Worm (Caenorhabditis elegans) whole organism, young adult: ENCODE results near the gene tsp-12.

ENCODE experiments used
- C17E4.6 ChIP-seq: fragments of 200-800 bp; sonication (Bioruptor generic); IDR thresholded peaks from 2 replicates; pipeline ENCODE4 v1.3.6; 2022; ENCODE audit warnings: missing genetic modification reagents, missing genetic modification characterization, missing compliant biosample characterization
- F33H1.4 ChIP-seq: fragments of 200-800 bp; sonication (Bioruptor generic); IDR thresholded peaks from 2 replicates; pipeline ENCODE4 v1.3.6; 2022; ENCODE audit warnings: missing genetic modification reagents, missing genetic modification characterization, missing compliant biosample characterization
- F49E8.2 ChIP-seq: sonication (generic microtip); optimal IDR thresholded peaks from 3 replicates; lab custom pipeline; 2017; ENCODE audit warnings: missing genetic modification characterization, mild to moderate bottlenecking, missing compliant biosample characterization, antibody characterized with exemption, moderate library complexity; ENCODE audit not compliant: insufficient read depth
- F57A8.1 ChIP-seq: fragments of 200-800 bp; sonication (Bioruptor generic); optimal IDR thresholded peaks from 2 replicates; lab custom pipeline; 2018; ENCODE audit warnings: mild to moderate bottlenecking, missing genetic modification characterization, moderate library complexity, missing compliant biosample characterization
- F57C9.4 ChIP-seq: sonication (generic microtip); optimal IDR thresholded peaks from 2 replicates; lab custom pipeline; 2017; ENCODE audit warnings: mild to moderate bottlenecking, missing genetic modification characterization, missing compliant biosample characterization
- K11D2.4 ChIP-seq: fragments of 200-800 bp; sonication (Bioruptor generic); IDR thresholded peaks from 2 replicates; pipeline ENCODE4 v1.3.6; 2022; ENCODE audit warnings: missing genetic modification reagents, missing genetic modification characterization, missing compliant biosample characterization
- Y56A3A.18 ChIP-seq: fragments of 200-800 bp; sonication (Bioruptor generic); IDR thresholded peaks from 2 replicates; pipeline ENCODE4 v1.3.6; 2022; ENCODE audit warnings: missing genetic modification reagents, missing genetic modification characterization, missing compliant biosample characterization
- Y67H2A.10 ChIP-seq: fragments of 200-800 bp; sonication (Bioruptor generic); conservative IDR thresholded peaks from 2 replicates; pipeline ENCODE4 v1.3.6; 2022; ENCODE audit warnings: missing genetic modification reagents, missing genetic modification characterization, missing compliant biosample characterization
- aptf-2 ChIP-seq: fragments of 200-800 bp; sonication (Bioruptor generic); conservative IDR thresholded peaks from 2 replicates; pipeline ENCODE4 v1.3.6; 2022; ENCODE audit warnings: missing genetic modification reagents, missing genetic modification characterization, missing compliant biosample characterization
- aptf-3 ChIP-seq: fragments of 200-800 bp; sonication (Bioruptor generic); IDR thresholded peaks from 2 replicates; pipeline ENCODE4 v1.3.6; 2022; ENCODE audit warnings: missing genetic modification characterization, missing compliant biosample characterization
- attf-3 ChIP-seq: fragments of 200-800 bp; sonication (Bioruptor generic); conservative IDR thresholded peaks from 2 replicates; pipeline ENCODE4 v1.3.6; 2022; ENCODE audit warnings: missing genetic modification reagents, missing genetic modification characterization, missing compliant biosample characterization
- attf-6 ChIP-seq: fragments of 200-800 bp; sonication (Bioruptor generic); IDR thresholded peaks from 2 replicates; pipeline ENCODE4 v1.3.6; 2022; ENCODE audit warnings: missing genetic modification reagents, missing genetic modification characterization, missing compliant biosample characterization
- bed-2 ChIP-seq: fragments of 200-800 bp; sonication (Bioruptor generic); IDR thresholded peaks from 2 replicates; pipeline ENCODE4 v1.3.6; 2022; ENCODE audit warnings: missing genetic modification reagents, missing genetic modification characterization, missing compliant biosample characterization
- cebp-2 ChIP-seq: fragments of 200-800 bp; sonication (Bioruptor generic); IDR thresholded peaks from 2 replicates; pipeline ENCODE4 v1.3.6; 2022; ENCODE audit warnings: missing genetic modification characterization, missing compliant biosample characterization
- ceh-40 ChIP-seq: fragments of 200-800 bp; sonication (Bioruptor generic); IDR thresholded peaks from 2 replicates; pipeline ENCODE4 v1.3.6; 2022; ENCODE audit warnings: missing genetic modification characterization, missing compliant biosample characterization
- ceh-58 ChIP-seq: fragments of 200-800 bp; sonication (Bioruptor generic); IDR thresholded peaks from 2 replicates; pipeline ENCODE4 v1.3.6; 2022; ENCODE audit warnings: missing genetic modification characterization, missing compliant biosample characterization
- chd-7 ChIP-seq: sonication (generic microtip); optimal IDR thresholded peaks from 2 replicates; lab custom pipeline; 2016; ENCODE audit warnings: mild to moderate bottlenecking, missing genetic modification characterization, moderate library complexity, missing compliant biosample characterization
- dox-1 ChIP-seq: fragments of 200-800 bp; sonication (Bioruptor generic); IDR thresholded peaks from 2 replicates; pipeline ENCODE4 v1.3.6; 2022; ENCODE audit warnings: missing genetic modification reagents, missing genetic modification characterization, missing compliant biosample characterization
- dpff-1 ChIP-seq: sonication (generic microtip); optimal IDR thresholded peaks from 2 replicates; lab custom pipeline; 2017; ENCODE audit warnings: mild to moderate bottlenecking, missing genetic modification characterization, missing compliant biosample characterization
- dpl-1 ChIP-seq: fragments of 150-350 bp; optimal IDR thresholded peaks from 2 replicates; lab custom pipeline; 2014; ENCODE audit warnings: missing biosample characterization, missing genetic modification reagents, missing genetic modification characterization
- ekl-4 ChIP-seq: fragments of 200-800 bp; sonication (Bioruptor generic); IDR thresholded peaks from 2 replicates; pipeline ENCODE4 v1.3.6; 2022; ENCODE audit warnings: missing genetic modification reagents, missing genetic modification characterization, missing compliant biosample characterization
- fkh-3 ChIP-seq: sonication (generic microtip); optimal IDR thresholded peaks from 2 replicates; lab custom pipeline; 2016; ENCODE audit warnings: mild to moderate bottlenecking, missing genetic modification characterization, missing compliant biosample characterization
- hlh-12 ChIP-seq: sonication (generic microtip); optimal IDR thresholded peaks from 2 replicates; lab custom pipeline; 2016; ENCODE audit warnings: missing genetic modification characterization, missing compliant biosample characterization
- hrde-1 ChIP-seq: sonication (generic microtip); optimal IDR thresholded peaks from 2 replicates; lab custom pipeline; 2016; ENCODE audit warnings: missing genetic modification characterization, mild to moderate bottlenecking, missing compliant biosample characterization, moderate library complexity, missing genotype, missing genetic modification reagents, borderline replicate concordance
- hsf-1 ChIP-seq: fragments of 200-800 bp; sonication (Bioruptor generic); IDR thresholded peaks from 2 replicates; pipeline ENCODE4 v1.3.6; 2022; ENCODE audit warnings: missing genetic modification reagents, missing genetic modification characterization, missing compliant biosample characterization
- lag-1 ChIP-seq: fragments of 200-800 bp; sonication (Bioruptor generic); IDR thresholded peaks from 2 replicates; pipeline ENCODE4 v1.3.6; 2022; ENCODE audit warnings: missing genetic modification reagents, missing genetic modification characterization, missing compliant biosample characterization
- lin-40 ChIP-seq: sonication (generic microtip); optimal IDR thresholded peaks from 2 replicates; lab custom pipeline; 2016; ENCODE audit warnings: missing genetic modification characterization, mild to moderate bottlenecking, missing compliant biosample characterization, missing genotype, missing genetic modification reagents
- lin-54 ChIP-seq: fragments of 200-800 bp; sonication (Bioruptor generic); optimal IDR thresholded peaks from 2 replicates; lab custom pipeline; 2018; ENCODE audit warnings: mild to moderate bottlenecking, missing genetic modification characterization, missing compliant biosample characterization
- lir-1 ChIP-seq: fragments of 200-800 bp; sonication (Bioruptor generic); conservative IDR thresholded peaks from 2 replicates; pipeline ENCODE4 v1.3.6; 2022; ENCODE audit warnings: missing genetic modification reagents, missing genetic modification characterization, missing compliant biosample characterization
- lsl-1 ChIP-seq: fragments of 200-800 bp; sonication (Bioruptor generic); optimal IDR thresholded peaks from 2 replicates; lab custom pipeline; 2018; ENCODE audit warnings: mild to moderate bottlenecking, missing genetic modification characterization, moderate library complexity, missing compliant biosample characterization
- madf-6 ChIP-seq: fragments of 200-800 bp; sonication (Bioruptor generic); IDR thresholded peaks from 2 replicates; pipeline ENCODE4 v1.3.6; 2022; ENCODE audit warnings: missing genetic modification reagents, missing genetic modification characterization, missing compliant biosample characterization
- madf-8 ChIP-seq: fragments of 200-800 bp; sonication (Bioruptor generic); conservative IDR thresholded peaks from 2 replicates; pipeline ENCODE4 v1.3.6; 2022; ENCODE audit warnings: missing genetic modification reagents, missing genetic modification characterization, missing compliant biosample characterization
- mel-28 ChIP-seq: sonication (generic microtip); optimal IDR thresholded peaks from 2 replicates; lab custom pipeline; 2016; ENCODE audit warnings: borderline replicate concordance, mild to moderate bottlenecking, missing genetic modification characterization, missing compliant biosample characterization
- nfya-1 ChIP-seq: sonication (generic microtip); optimal IDR thresholded peaks from 2 replicates; lab custom pipeline; 2017; ENCODE audit warnings: antibody characterized with exemption, missing compliant biosample characterization, missing genetic modification characterization, borderline replicate concordance; ENCODE audit not compliant: insufficient read depth
- nfya-2 ChIP-seq: fragments of 200-800 bp; sonication (Bioruptor generic); IDR thresholded peaks from 2 replicates; pipeline ENCODE4 v1.3.6; 2022; ENCODE audit warnings: missing genetic modification reagents, missing genetic modification characterization, missing compliant biosample characterization
- nhr-179 ChIP-seq: sonication (generic microtip); optimal IDR thresholded peaks from 2 replicates; lab custom pipeline; 2016; ENCODE audit warnings: mild to moderate bottlenecking, missing genetic modification characterization, missing compliant biosample characterization
- nhr-90 ChIP-seq: sonication (generic microtip); optimal IDR thresholded peaks from 2 replicates; lab custom pipeline; 2016; ENCODE audit warnings: missing genotype, mild to moderate bottlenecking, missing genetic modification characterization, missing compliant biosample characterization
- rcor-1 ChIP-seq: fragments of 200-800 bp; sonication (Bioruptor generic); IDR thresholded peaks from 2 replicates; pipeline ENCODE4 v1.3.6; 2022; ENCODE audit warnings: missing genetic modification reagents, missing genetic modification characterization, missing compliant biosample characterization
- rec-8 ChIP-seq, 2 experiments: sonication (generic microtip); optimal IDR thresholded peaks; 2 replicates each; lab custom pipeline; 2016; ENCODE audit warnings: mild to moderate bottlenecking in 2 of 2, missing genetic modification characterization in 2 of 2, missing genetic modification reagents in 2 of 2, missing genotype in 2 of 2, missing biosample characterization in 1 of 2, missing compliant biosample characterization in 1 of 2, moderate library complexity in 1 of 2
- rpc-1 ChIP-seq, 2 experiments: fragments of 150-350 bp in 1 of 2; sonication (generic microtip) in 1 of 2; optimal IDR thresholded peaks; 2 replicates each; lab custom pipeline; 2014 to 2018; ENCODE audit warnings: missing biosample characterization in 1 of 2, missing genetic modification characterization in 1 of 2, missing genetic modification reagents in 1 of 2, missing genotype in 1 of 2
- sdz-38 ChIP-seq: sonication (generic microtip); optimal IDR thresholded peaks from 2 replicates; lab custom pipeline; 2016; ENCODE audit warnings: missing genotype, missing genetic modification characterization, missing compliant biosample characterization
- sea-2 ChIP-seq: fragments of 200-800 bp; sonication (Bioruptor generic); IDR thresholded peaks from 2 replicates; pipeline ENCODE4 v1.3.6; 2022; ENCODE audit warnings: missing genetic modification characterization, missing compliant biosample characterization
- snpc-1.3 ChIP-seq: sonication (generic microtip); optimal IDR thresholded peaks from 2 replicates; lab custom pipeline; 2017; ENCODE audit warnings: missing genetic modification characterization, mild to moderate bottlenecking, missing compliant biosample characterization, antibody characterized with exemption, moderate library complexity, missing genotype, missing genetic modification reagents; ENCODE audit not compliant: insufficient read depth
- somi-1 ChIP-seq: fragments of 200-800 bp; sonication (Bioruptor generic); optimal IDR thresholded peaks from 2 replicates; lab custom pipeline; 2018; ENCODE audit warnings: mild to moderate bottlenecking, missing genetic modification characterization, missing compliant biosample characterization
- tbp1 ChIP-seq: fragments of 200-800 bp; sonication (Bioruptor generic); optimal IDR thresholded peaks from 2 replicates; lab custom pipeline; 2018; ENCODE audit warnings: mild to moderate bottlenecking, missing genetic modification characterization, missing compliant biosample characterization
- unc-130 ChIP-seq: sonication (generic microtip); optimal IDR thresholded peaks from 2 replicates; lab custom pipeline; 2016; ENCODE audit warnings: missing genetic modification reagents, missing genetic modification characterization, missing compliant biosample characterization
- xnd-1 ChIP-seq: sonication (generic microtip); optimal IDR thresholded peaks from 2 replicates; lab custom pipeline; 2016; ENCODE audit warnings: missing genotype, missing genetic modification reagents, missing genetic modification characterization, missing compliant biosample characterization
- ztf-3 ChIP-seq: fragments of 200-800 bp; sonication (Bioruptor generic); optimal IDR thresholded peaks from 2 replicates; lab custom pipeline; 2018; ENCODE audit warnings: mild to moderate bottlenecking, missing genetic modification characterization, missing compliant biosample characterization

Gene tsp-12

DNA sequence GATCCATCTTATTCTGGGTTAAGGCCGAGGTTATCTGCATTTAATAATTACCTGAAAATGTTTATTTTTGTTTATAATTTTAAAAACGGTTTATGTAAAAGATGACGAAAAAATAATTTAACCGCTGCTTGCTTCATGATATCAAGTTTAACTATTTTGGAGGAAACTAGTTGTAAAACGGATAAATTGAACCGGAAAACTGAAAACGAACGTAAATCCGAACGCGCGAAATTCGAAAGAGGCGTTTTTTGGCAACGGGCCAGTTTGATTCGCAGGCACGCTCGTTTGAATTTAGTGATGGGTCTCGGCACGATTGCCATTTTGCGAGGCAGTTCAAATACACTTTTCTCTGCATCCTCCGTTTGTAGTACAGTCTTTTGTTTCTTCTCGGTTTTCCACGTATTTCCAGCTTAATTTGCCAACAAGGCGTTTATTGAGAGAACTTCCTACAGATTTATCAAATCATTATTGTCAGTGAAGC lies 21.5 kb downstream of the tsp-12 start, which contains the start of the genes gtbp-1 and K08F4.3 (continued):
- no peak for TF ChIP-seq somi-1 (GFP tag; lab: Kevin White, UChicago)
- no peak for TF ChIP-seq dpff-1 (tag; lab: Kevin White, UChicago)
- TF ChIP-seq unc-130 (GFP tag; lab: Kevin White, UChicago): no peak
- no peak for TF ChIP-seq mel-28 (tag; lab: Kevin White, UChicago)
- TF ChIP-seq aptf-3 (GFP tag; lab: Robert Waterston, UW): no peak
- peak; percentile 81 for TF ChIP-seq madf-6 (GFP tag; lab: Robert Waterston, UW)
- no peak for TF ChIP-seq hlh-12 (tag; lab: Kevin White, UChicago)
- TF ChIP-seq attf-3 (GFP tag; lab: Robert Waterston, UW): peak; percentile 47
- no peak for TF ChIP-seq rpc-1 (optimal IDR thresholded peaks at IDR 0.05; lab: Kevin White, UChicago)
- no peak for TF ChIP-seq rpc-1 (tag; optimal IDR thresholded peaks at IDR 0.05; lab: Kevin White, UChicago)
- TF ChIP-seq F57A8.1 (GFP tag; lab: Kevin White, UChicago): no peak
- no peak for TF ChIP-seq rec-8 (tag; optimal IDR thresholded peaks at IDR 0.05; lab: Kevin White, UChicago)
- peak; percentile 56 for TF ChIP-seq madf-8 (GFP tag; lab: Robert Waterston, UW)
- peak; percentile 8 for TF ChIP-seq xnd-1 (tag; lab: Kevin White, UChicago)
- TF ChIP-seq F49E8.2 (tag; lab: Kevin White, UChicago): no peak
- no peak; the same call in 1 of the 2 replicates for TF ChIP-seq dox-1 (GFP tag; lab: Robert Waterston, UW)
- no peak for TF ChIP-seq F57C9.4 (tag; lab: Kevin White, UChicago)
- TF ChIP-seq lsl-1: peak; percentile 59
- no peak for TF ChIP-seq ceh-58
- TF ChIP-seq hrde-1 (tag; lab: Kevin White, UChicago): no peak
- no peak for TF ChIP-seq hsf-1 (GFP tag; lab: Robert Waterston, UW)
- TF ChIP-seq tbp1 (GFP tag; lab: Kevin White, UChicago): no peak
- no peak for TF ChIP-seq nhr-90 (tag; lab: Kevin White, UChicago)
- TF ChIP-seq attf-6 (GFP tag; lab: Robert Waterston, UW): no peak
- no peak for TF ChIP-seq sdz-38
- no peak for TF ChIP-seq nhr-179 (tag; lab: Kevin White, UChicago)
- TF ChIP-seq Y56A3A.18 (GFP tag; lab: Robert Waterston, UW): no peak
- no peak for TF ChIP-seq sea-2 (GFP tag; lab: Robert Waterston, UW)
- TF ChIP-seq cebp-2 (GFP tag; lab: Robert Waterston, UW): no peak
- TF ChIP-seq ceh-40: no peak
- TF ChIP-seq rcor-1 (GFP tag; lab: Robert Waterston, UW): peak; percentile 41; the same call in 1 of the 2 replicates
- no peak for TF ChIP-seq K11D2.4 (GFP tag; lab: Robert Waterston, UW)
- no peak for TF ChIP-seq lag-1
- no peak for TF ChIP-seq C17E4.6 (GFP tag; lab: Robert Waterston, UW)
- TF ChIP-seq lin-54 (GFP tag; lab: Kevin White, UChicago): peak; percentile 94
- no peak for TF ChIP-seq Y67H2A.10 (GFP tag; lab: Robert Waterston, UW)
- peak; percentile 46; the same call in 1 of the 2 replicates for TF ChIP-seq ekl-4 (GFP tag; lab: Robert Waterston, UW)
- peak; percentile 69 for TF ChIP-seq dpl-1
- peak; percentile 91 for TF ChIP-seq F33H1.4 (GFP tag; lab: Robert Waterston, UW)
- TF ChIP-seq lir-1 (GFP tag; lab: Robert Waterston, UW): no peak
- TF ChIP-seq lin-40 (tag; lab: Kevin White, UChicago): no peak
- TF ChIP-seq chd-7 (tag; lab: Kevin White, UChicago): no peak
- TF ChIP-seq fkh-3: no peak
- TF ChIP-seq snpc-1.3: no peak
- no peak for TF ChIP-seq aptf-2 (GFP tag; lab: Robert Waterston, UW)
- no peak for TF ChIP-seq nfya-2 (GFP tag; lab: Robert Waterston, UW)
- TF ChIP-seq bed-2 (GFP tag; lab: Robert Waterston, UW): no peak
- no peak for TF ChIP-seq ztf-3 (GFP tag; lab: Kevin White, UChicago)
- TF ChIP-seq nfya-1 (tag; lab: Kevin White, UChicago): no peak
